Worm (Caenorhabditis elegans): ENCODE results near the gene C18H7.12.

The C18H7.12 gene

ce11 chrIV:548000-548399 lies 39.6 kb downstream of the C18H7.12 start, which contains the start of gene F56A11.4:
Gene F56A11.4 (plus strand): TSS chrIV:548300.
- no peak for TF ChIP-seq unc-39 (tag; optimal IDR thresholded peaks at IDR 0.05)
- TF ChIP-seq elt-3 (tag; optimal IDR thresholded peaks at IDR 0.05): no peak
- no peak for TF ChIP-seq nhr-77 (tag; optimal IDR thresholded peaks at IDR 0.05)
- TF ChIP-seq pha-4 (tag; optimal IDR thresholded peaks at IDR 0.05): no peak
- TF ChIP-seq jun-1 (tag; optimal IDR thresholded peaks at IDR 0.05): no peak
- no peak for TF ChIP-seq egl-5 (tag; optimal IDR thresholded peaks at IDR 0.05)

DNA sequence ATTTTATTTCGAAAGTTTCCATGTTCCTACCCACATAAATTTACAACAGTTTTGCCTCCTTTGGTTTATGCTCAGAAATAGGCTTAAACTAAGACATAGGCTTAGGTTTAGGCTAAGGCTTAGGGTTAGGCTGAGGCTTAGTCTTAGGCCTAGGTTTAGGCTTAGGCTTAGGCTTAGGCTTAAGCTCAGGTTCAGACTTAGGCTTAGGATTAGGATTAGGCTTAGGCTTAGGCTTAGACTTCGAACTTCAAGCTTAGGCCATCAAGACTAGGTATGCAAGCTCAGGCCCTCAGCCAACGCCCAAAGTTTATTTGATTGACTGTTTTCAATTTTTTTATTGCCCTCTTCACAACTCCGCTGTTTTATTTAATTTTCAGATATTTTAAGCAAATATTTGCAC lies 41.8 kb downstream of the C18H7.12 start:
- TF ChIP-seq nhr-25 (tag; optimal IDR thresholded peaks at IDR 0.05) (no peak), pha-4 (tag; optimal IDR thresholded peaks at IDR 0.05) (no peak), nhr-11 (tag; optimal IDR thresholded peaks at IDR 0.05) (no peak), nhr-43 (tag; optimal IDR thresholded peaks at IDR 0.05; ENCODE audit: poor library complexity, severe bottlenecking) (no peak), unc-62 (GFP tag; optimal IDR thresholded peaks at IDR 0.05) (no peak), ceh-16 (tag; optimal IDR thresholded peaks at IDR 0.05) (no peak), ceh-82 (tag; optimal IDR thresholded peaks at IDR 0.05) (no peak), R02D3.7 (tag; optimal IDR thresholded peaks at IDR 0.05) (no peak), ceh-28 (tag; optimal IDR thresholded peaks at IDR 0.05) (no peak), elt-1 (tag; optimal IDR thresholded peaks at IDR 0.05) (no peak), nhr-23 (tag; optimal IDR thresholded peaks at IDR 0.05) (no peak), snpc-4 (tag; optimal IDR thresholded peaks at IDR 0.05) (no peak), fkh-10 (GFP tag; optimal IDR thresholded peaks at IDR 0.05) (no peak), ZK546.5 (tag; optimal IDR thresholded peaks at IDR 0.05) (no peak)

Measured in whole organism, L3 larva.